Worm (Caenorhabditis elegans): ENCODE results near the gene snr-6.

- TF ChIP-seq tbx-37 (GFP tag; conservative IDR thresholded peaks at IDR 0.05): no peak
- no peak for TF ChIP-seq hmg-4 (GFP tag; optimal IDR thresholded peaks at IDR 0.05)
- no peak for TF ChIP-seq ama-1 (optimal IDR thresholded peaks at IDR 0.05)
- TF ChIP-seq flt-1 (GFP tag; IDR thresholded peaks at IDR 0.05): no peak
- no peak for TF ChIP-seq ets-7 (tag; optimal IDR thresholded peaks at IDR 0.05)
- no peak for TF ChIP-seq ceh-13 (GFP tag; optimal IDR thresholded peaks at IDR 0.05)
- no peak for TF ChIP-seq aly-1 (tag; optimal IDR thresholded peaks at IDR 0.05)
Measured at ce11 chrIII:12456801-12457647, 27.6 kb upstream of the snr-6 start, which contains the start of the genes scav-3 and Y49E10.21.

Data from whole organism, early embryonic.